Worm (Caenorhabditis elegans) whole organism, L2 larva: Measurements from ENCODE around the gene F11C1.10.

Experiments
- ama-1 ChIP-seq: fragments of 150-350 bp; optimal IDR thresholded peaks from 2 replicates; lab custom pipeline; 2018; ENCODE audit warnings: inconsistent platforms
- elt-1 ChIP-seq: fragments of 150-350 bp; optimal IDR thresholded peaks from 2 replicates; lab custom pipeline; 2014; ENCODE audit warnings: missing biosample characterization, missing genetic modification characterization
- nhr-129 ChIP-seq: fragments of 150-350 bp; optimal IDR thresholded peaks from 2 replicates; lab custom pipeline; 2014; ENCODE audit warnings: missing biosample characterization, missing genetic modification characterization
- nhr-25 ChIP-seq: fragments of 150-350 bp; sonication (generic microtip); optimal IDR thresholded peaks from 3 replicates; lab custom pipeline; 2014; ENCODE audit warnings: missing biosample characterization, missing genetic modification characterization

ce11 chrX:12975595-12976089 lies 1.2 kb upstream of the F11C1.10 start, which contains the start of gene ppk-3:
- peak; percentile 91 for TF ChIP-seq nhr-129 (tag; lab: Kevin White, UChicago)
- TF ChIP-seq elt-1 (tag; lab: Kevin White, UChicago), result no peak
- no peak for TF ChIP-seq nhr-25
- no peak for TF ChIP-seq ama-1 (lab: Kevin White, UChicago)
